Worm (Caenorhabditis elegans): Measurements from ENCODE around the gene B0416.2.

DNA sequence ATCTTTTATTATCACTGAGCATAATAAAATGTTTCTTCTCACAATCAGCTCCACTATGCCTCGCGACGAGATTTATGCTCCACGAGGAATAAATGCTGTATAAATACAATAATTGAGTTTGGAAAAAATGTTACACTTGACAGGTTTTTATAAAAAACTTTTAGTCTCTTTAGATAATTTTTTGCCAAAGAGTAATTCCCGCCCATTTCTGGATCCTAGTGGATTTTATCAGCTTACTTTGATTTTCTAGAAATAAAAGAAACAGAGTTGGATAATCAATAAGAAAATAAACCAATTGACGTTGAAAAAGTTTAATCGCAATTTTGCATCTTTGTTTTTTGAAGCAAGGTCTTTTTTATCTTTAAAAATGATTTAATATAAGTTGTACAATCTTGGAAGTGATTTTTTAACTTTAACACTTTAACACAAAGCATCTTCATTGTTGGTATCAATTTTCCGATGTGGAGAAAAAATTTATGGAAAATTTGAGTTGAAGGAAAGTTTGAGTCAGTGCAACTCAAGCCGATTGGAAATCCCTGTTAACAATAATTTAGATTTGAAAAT, 37.2 kb upstream of the B0416.2 start:
- TF ChIP-seq ztf-23 (GFP tag; IDR thresholded peaks at IDR 0.05) (no peak), med-1 (GFP tag; optimal IDR thresholded peaks at IDR 0.05; ENCODE audit: insufficient read depth) (no peak), flt-1 (GFP tag; IDR thresholded peaks at IDR 0.05) (no peak), tab-1 (GFP tag; IDR thresholded peaks at IDR 0.05) (no peak), klf-2 (GFP tag; conservative IDR thresholded peaks at IDR 0.05) (no peak)

Data from whole organism, midembryonic.